Worm (Caenorhabditis elegans) whole organism, L1 larva: ENCODE results near the gene spe-36.

Source experiments
- C04F5.9 ChIP-seq: sonication (generic microtip); optimal IDR thresholded peaks from 2 replicates; lab custom pipeline; 2016; ENCODE audit warnings: missing genetic modification characterization, missing compliant biosample characterization
- C16A3.4 ChIP-seq: fragments of 150-350 bp; optimal IDR thresholded peaks from 2 replicates; lab custom pipeline; 2014; ENCODE audit warnings: missing biosample characterization, missing genetic modification characterization
- C34B4.2 ChIP-seq: sonication (generic microtip); optimal IDR thresholded peaks from 2 replicates; lab custom pipeline; 2017; ENCODE audit warnings: mild to moderate bottlenecking, missing genetic modification characterization, missing compliant biosample characterization
- F16B12.6 ChIP-seq: fragments of 150-350 bp; optimal IDR thresholded peaks from 2 replicates; lab custom pipeline; 2014; ENCODE audit warnings: missing biosample characterization, missing genetic modification characterization
- aha-1 ChIP-seq: fragments of 150-350 bp; optimal IDR thresholded peaks from 2 replicates; lab custom pipeline; 2014; ENCODE audit warnings: missing biosample characterization, missing genetic modification characterization
- alr-1 ChIP-seq: fragments of 200-800 bp; sonication (Bioruptor generic); optimal IDR thresholded peaks from 2 replicates; lab custom pipeline; 2018; ENCODE audit warnings: borderline replicate concordance, mild to moderate bottlenecking, missing genetic modification characterization, missing compliant biosample characterization
- aly-2 ChIP-seq: fragments of 150-350 bp; optimal IDR thresholded peaks from 2 replicates; lab custom pipeline; 2014; ENCODE audit warnings: missing biosample characterization, missing genetic modification characterization
- ama-1 ChIP-seq: fragments of 150-350 bp; optimal IDR thresholded peaks from 2 replicates; lab custom pipeline; 2014
- blmp-1 ChIP-seq: fragments of 150-350 bp; optimal IDR thresholded peaks from 2 replicates; lab custom pipeline; 2014; ENCODE audit warnings: missing biosample characterization, missing genetic modification characterization
- ceh-63 ChIP-seq: fragments of 200-800 bp; sonication (Bioruptor generic); optimal IDR thresholded peaks from 2 replicates; lab custom pipeline; 2018; ENCODE audit warnings: mild to moderate bottlenecking, missing genetic modification characterization, missing compliant biosample characterization
- ceh-88 ChIP-seq: fragments of 200-800 bp; sonication (Bioruptor generic); IDR thresholded peaks from 2 replicates; pipeline ENCODE4 v1.3.6; 2022; ENCODE audit warnings: missing genetic modification characterization, missing compliant biosample characterization
- dpl-1 ChIP-seq, 3 experiments: fragments of 150-350 bp in 2 of 3; sonication (generic microtip) in 1 of 3; optimal IDR thresholded peaks; 2 replicates each; lab custom pipeline; 2014 to 2017; ENCODE audit warnings: missing biosample characterization in 3 of 3, missing genetic modification characterization in 3 of 3, missing genetic modification reagents in 3 of 3
- dsc-1 ChIP-seq: sonication (generic microtip); optimal IDR thresholded peaks from 2 replicates; lab custom pipeline; 2016; ENCODE audit warnings: mild to moderate bottlenecking, missing genetic modification characterization, missing compliant biosample characterization
- efl-1 ChIP-seq, 4 experiments: fragments of 150-350 bp; optimal IDR thresholded peaks in 3 of 4; peaks in 1 of 4; 1 replicate in 1 of 4; 2 replicates in 3 of 4; lab custom pipeline; 2014; ENCODE audit warnings: missing biosample characterization in 2 of 4, missing genetic modification characterization in 2 of 4, missing genetic modification reagents in 2 of 4
- elt-3 ChIP-seq, 6 experiments: fragments of 150-350 bp in 1 of 6; sonication (generic microtip); optimal IDR thresholded peaks; 2 replicates each; lab custom pipeline; 2017 to 2018; ENCODE audit warnings: missing biosample characterization in 6 of 6, missing genetic modification characterization in 6 of 6, inconsistent platforms in 1 of 6
- ets-5 ChIP-seq: fragments of 200-800 bp; sonication (Bioruptor generic); IDR thresholded peaks from 2 replicates; pipeline ENCODE4 v1.3.6; 2022; ENCODE audit warnings: missing genetic modification characterization, missing compliant biosample characterization
- fkh-10 ChIP-seq: sonication (generic microtip); optimal IDR thresholded peaks from 2 replicates; lab custom pipeline; 2017; ENCODE audit warnings: missing biosample characterization, missing genetic modification reagents, missing genetic modification characterization
- fkh-4 ChIP-seq: sonication (generic microtip); optimal IDR thresholded peaks from 2 replicates; lab custom pipeline; 2016; ENCODE audit warnings: missing compliant biosample characterization, missing genetic modification characterization, borderline replicate concordance
- fos-1 ChIP-seq: fragments of 150-350 bp; optimal IDR thresholded peaks from 2 replicates; lab custom pipeline; 2014; ENCODE audit warnings: missing biosample characterization, missing genetic modification characterization
- hlh-17 ChIP-seq: fragments of 200-800 bp; sonication (Bioruptor generic); optimal IDR thresholded peaks from 2 replicates; lab custom pipeline; 2018; ENCODE audit warnings: missing genetic modification characterization, mild to moderate bottlenecking, missing compliant biosample characterization, moderate library complexity, borderline replicate concordance
- hlh-4 ChIP-seq: sonication (generic microtip); optimal IDR thresholded peaks from 2 replicates; lab custom pipeline; 2016; ENCODE audit warnings: mild to moderate bottlenecking, missing genetic modification characterization, missing compliant biosample characterization
- irx-1 ChIP-seq: sonication (generic microtip); optimal IDR thresholded peaks from 2 replicates; lab custom pipeline; 2016; ENCODE audit warnings: missing genetic modification characterization, missing compliant biosample characterization
- isw-1 ChIP-seq: fragments of 200-800 bp; sonication (Bioruptor generic); IDR thresholded peaks from 2 replicates; pipeline ENCODE4 v1.3.6; 2022; ENCODE audit warnings: missing genetic modification characterization, missing compliant biosample characterization
- jun-1 ChIP-seq: fragments of 150-350 bp; optimal IDR thresholded peaks from 2 replicates; lab custom pipeline; 2014; ENCODE audit warnings: missing biosample characterization, missing genetic modification reagents, missing genetic modification characterization
- lin-13 ChIP-seq: fragments of 150-350 bp; optimal IDR thresholded peaks from 2 replicates; lab custom pipeline; 2014; ENCODE audit warnings: missing biosample characterization, missing genetic modification reagents, missing genetic modification characterization
- lin-14 ChIP-seq: fragments of 200-800 bp; sonication (Bioruptor generic); optimal IDR thresholded peaks from 2 replicates; lab custom pipeline; 2018; ENCODE audit warnings: mild to moderate bottlenecking, missing genetic modification characterization, moderate library complexity, missing compliant biosample characterization
- lin-15B ChIP-seq: fragments of 150-350 bp; sonication (generic microtip); optimal IDR thresholded peaks from 3 replicates; lab custom pipeline; 2014; ENCODE audit warnings: missing biosample characterization, missing genetic modification characterization
- lir-3 ChIP-seq: sonication (generic microtip); optimal IDR thresholded peaks from 2 replicates; lab custom pipeline; 2016; ENCODE audit warnings: mild to moderate bottlenecking, missing genetic modification characterization, moderate library complexity, missing compliant biosample characterization; ENCODE audit not compliant: poor library complexity
- lsy-2 ChIP-seq, 2 experiments: fragments of 150-350 bp; optimal IDR thresholded peaks; 2 replicates each; lab custom pipeline; 2014; ENCODE audit warnings: missing biosample characterization in 2 of 2, missing genetic modification characterization in 2 of 2
- mdl-1 ChIP-seq, 2 experiments: fragments of 150-350 bp; optimal IDR thresholded peaks; 2 replicates each; lab custom pipeline; 2014 to 2017; ENCODE audit warnings: missing biosample characterization in 2 of 2, missing genetic modification characterization in 2 of 2, inconsistent platforms in 1 of 2
- nhr-237 ChIP-seq: fragments of 150-350 bp; optimal IDR thresholded peaks from 2 replicates; lab custom pipeline; 2014; ENCODE audit warnings: missing biosample characterization, missing genetic modification characterization
- nhr-47 ChIP-seq: sonication (generic microtip); optimal IDR thresholded peaks from 2 replicates; lab custom pipeline; 2016; ENCODE audit warnings: mild to moderate bottlenecking, missing genetic modification characterization, moderate library complexity, missing compliant biosample characterization
- nhr-76 ChIP-seq: sonication (generic microtip); optimal IDR thresholded peaks from 2 replicates; lab custom pipeline; 2017; ENCODE audit warnings: missing biosample characterization, missing genetic modification characterization
- nhr-77 ChIP-seq: fragments of 150-350 bp; optimal IDR thresholded peaks from 2 replicates; lab custom pipeline; 2014; ENCODE audit warnings: missing biosample characterization, missing genetic modification characterization
- nhr-84 ChIP-seq: sonication (generic microtip); optimal IDR thresholded peaks from 2 replicates; lab custom pipeline; 2017; ENCODE audit warnings: missing biosample characterization, missing genetic modification characterization
- nhr-90 ChIP-seq: sonication (generic microtip); optimal IDR thresholded peaks from 2 replicates; lab custom pipeline; 2016; ENCODE audit warnings: mild to moderate bottlenecking, missing genetic modification characterization, missing compliant biosample characterization; ENCODE audit not compliant: poor library complexity
- pag-3 ChIP-seq: sonication (generic microtip); optimal IDR thresholded peaks from 2 replicates; lab custom pipeline; 2017; ENCODE audit warnings: missing genetic modification characterization, mild to moderate bottlenecking, missing compliant biosample characterization, antibody characterized with exemption, borderline replicate concordance; ENCODE audit not compliant: insufficient read depth
- pqm-1 ChIP-seq: sonication (generic microtip); optimal IDR thresholded peaks from 3 replicates; lab custom pipeline; 2017; ENCODE audit warnings: missing biosample characterization, missing genetic modification characterization
- skn-1 ChIP-seq: fragments of 150-350 bp; optimal IDR thresholded peaks from 2 replicates; lab custom pipeline; 2014; ENCODE audit warnings: missing biosample characterization, missing genetic modification characterization
- snpc-4 ChIP-seq: fragments of 150-350 bp; optimal IDR thresholded peaks from 2 replicates; lab custom pipeline; 2014; ENCODE audit warnings: missing biosample characterization, missing genetic modification characterization
- sup-37 ChIP-seq: fragments of 200-800 bp; sonication (Bioruptor generic); optimal IDR thresholded peaks from 2 replicates; lab custom pipeline; 2018; ENCODE audit warnings: mild to moderate bottlenecking, missing genetic modification characterization, missing compliant biosample characterization
- swsn-7 ChIP-seq: sonication (generic microtip); optimal IDR thresholded peaks from 2 replicates; lab custom pipeline; 2016; ENCODE audit warnings: missing genetic modification characterization, missing compliant biosample characterization
- tbx-2 ChIP-seq: sonication (generic microtip); optimal IDR thresholded peaks from 2 replicates; lab custom pipeline; 2016; ENCODE audit warnings: missing genetic modification characterization, missing compliant biosample characterization
- unc-30 ChIP-seq: sonication (generic microtip); optimal IDR thresholded peaks from 2 replicates; lab custom pipeline; 2017; ENCODE audit warnings: missing biosample characterization, missing genetic modification characterization
- unc-86 ChIP-seq: sonication (generic microtip); optimal IDR thresholded peaks from 2 replicates; lab custom pipeline; 2016; ENCODE audit warnings: missing genetic modification characterization, missing compliant biosample characterization
- zag-1 ChIP-seq: fragments of 150-350 bp; optimal IDR thresholded peaks from 2 replicates; lab custom pipeline; 2014; ENCODE audit warnings: missing biosample characterization, missing genetic modification characterization
- ztf-11 ChIP-seq, 2 experiments: sonication (generic microtip); optimal IDR thresholded peaks; 2 replicates each; lab custom pipeline; 2016 to 2017; ENCODE audit warnings: missing genetic modification characterization in 2 of 2, missing biosample characterization in 1 of 2, missing compliant biosample characterization in 1 of 2
- ztf-4 ChIP-seq: fragments of 150-350 bp; optimal IDR thresholded peaks from 2 replicates; lab custom pipeline; 2014; ENCODE audit warnings: missing biosample characterization, missing genetic modification characterization

spe-36 gene

DNA sequence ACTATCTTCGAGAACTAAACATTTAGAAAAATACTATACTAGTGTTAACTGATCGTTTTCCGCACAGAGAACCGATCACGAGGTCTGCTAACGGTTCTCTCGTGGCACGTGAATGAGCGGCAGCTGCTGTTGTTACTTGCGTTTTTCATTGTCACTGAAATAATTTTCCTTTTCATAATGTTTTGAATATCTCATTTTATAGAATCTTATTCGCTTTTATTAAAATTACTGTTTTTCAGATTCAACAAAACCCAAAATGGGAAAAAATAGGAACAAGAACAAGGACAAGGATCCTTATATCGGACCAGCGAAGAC, 44.3 kb upstream of the spe-36 start, which contains the start of gene F58B3.6 (continued):
- TF ChIP-seq ceh-88 (GFP tag; lab: Robert Waterston, UW) (no peak), dpl-1 (GFP tag; optimal IDR thresholded peaks at IDR 0.05; lab: Kevin White, UChicago) (peak in 2 of 3 experiments; percentile 15 to 45), irx-1 (no peak), aha-1 (tag; lab: Kevin White, UChicago) (no peak), elt-3 (tag; optimal IDR thresholded peaks at IDR 0.05; lab: Kevin White, UChicago) (peak in 2 of 6 experiments; percentile 16 to 67), jun-1 (tag; lab: Kevin White, UChicago) (no peak), ztf-4 (tag; lab: Kevin White, UChicago) (peak; percentile 66), pqm-1 (tag; lab: Kevin White, UChicago) (no peak), ets-5 (GFP tag; lab: Robert Waterston, UW) (no peak), nhr-47 (tag; lab: Kevin White, UChicago) (no peak), snpc-4 (tag; lab: Kevin White, UChicago) (no peak), ceh-63 (GFP tag; lab: Kevin White, UChicago) (no peak), alr-1 (no peak), mdl-1 (tag; optimal IDR thresholded peaks at IDR 0.05; lab: Kevin White, UChicago) (peak in 1 of 2 experiments; percentile 91), hlh-4 (tag; lab: Kevin White, UChicago) (no peak), unc-30 (tag; lab: Kevin White, UChicago) (no peak), swsn-7 (tag; lab: Kevin White, UChicago) (peak; percentile 6), C16A3.4 (peak; percentile 53), nhr-237 (no peak), lin-15B (tag; lab: Kevin White, UChicago) (no peak), nhr-77 (tag; lab: Kevin White, UChicago) (no peak), blmp-1 (tag; lab: Kevin White, UChicago) (peak; percentile 76), aly-2 (tag; lab: Kevin White, UChicago) (no peak), unc-86 (tag; lab: Kevin White, UChicago) (no peak), lsy-2 (tag; optimal IDR thresholded peaks at IDR 0.05; lab: Kevin White, UChicago) (peak; percentile 26 to 65), ztf-11 (tag; optimal IDR thresholded peaks at IDR 0.05; lab: Kevin White, UChicago) (no peak), isw-1 (GFP tag; lab: Robert Waterston, UW) (no peak), nhr-84 (tag; lab: Kevin White, UChicago) (no peak), nhr-76 (tag; lab: Kevin White, UChicago) (no peak), tbx-2 (tag; lab: Kevin White, UChicago) (peak; percentile 16), C34B4.2 (tag; lab: Kevin White, UChicago) (no peak), lir-3 (tag; lab: Kevin White, UChicago) (peak; percentile 54), nhr-90 (tag; lab: Kevin White, UChicago) (peak; percentile 30), fkh-10 (no peak), fkh-4 (tag; lab: Kevin White, UChicago) (no peak), dsc-1 (no peak), zag-1 (tag; lab: Kevin White, UChicago) (no peak), efl-1 (optimal IDR thresholded peaks at IDR 0.05; lab: Kevin White, UChicago) (peak in 1 of 2 experiments; percentile 33), efl-1 (GFP tag; optimal IDR thresholded peaks at IDR 0.05 in 1 of 2; lab: Kevin White, UChicago) (peak; percentile 7 to 39), skn-1 (tag; lab: Kevin White, UChicago) (no peak)

DNA sequence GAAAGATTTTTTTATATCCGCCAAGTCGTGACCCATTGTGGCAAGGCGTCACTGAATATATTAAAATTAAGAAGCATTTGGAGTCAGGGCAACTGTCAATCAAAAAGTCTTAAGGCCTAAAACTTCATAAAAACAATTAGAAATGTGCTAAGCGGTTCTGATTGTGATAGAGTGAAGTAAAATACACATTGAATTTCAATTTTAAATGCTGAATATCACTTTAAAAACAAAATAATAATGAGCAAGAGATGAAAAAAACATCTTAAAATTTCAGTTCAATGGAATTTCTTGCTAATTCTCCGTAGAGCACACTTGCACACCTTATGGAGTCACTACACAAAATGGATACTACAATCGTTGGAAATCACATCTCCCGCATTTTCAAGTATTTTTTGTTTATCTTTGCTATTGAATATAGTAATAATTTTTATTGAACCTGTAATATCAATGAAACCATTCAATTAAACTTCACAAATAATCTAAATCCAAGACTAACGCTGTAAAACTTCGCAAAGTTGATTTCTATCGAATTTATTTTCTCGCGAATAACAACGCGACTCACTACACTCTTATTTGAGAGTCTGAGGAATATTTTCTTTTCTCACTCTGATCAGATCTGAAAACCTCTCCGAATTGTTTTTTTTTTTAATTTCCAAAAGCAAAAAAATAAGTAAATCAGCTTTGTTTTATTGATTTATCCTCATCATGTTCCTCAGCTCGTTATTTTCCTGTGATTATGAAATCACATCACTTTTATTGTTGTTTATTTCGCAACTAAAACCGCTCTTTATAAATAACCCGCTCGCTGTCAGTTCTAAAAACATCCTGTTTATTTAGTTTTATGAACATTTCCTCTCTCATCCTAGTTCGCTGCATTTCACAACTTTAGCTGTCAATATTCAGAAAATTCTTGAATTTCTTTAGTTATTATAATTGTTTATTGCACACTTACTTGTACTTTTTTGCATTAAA, 43.7 kb upstream of the spe-36 start, which contains the start of gene mars-1:
Gene mars-1, minus strand, starts transcription at position 51 of the 972 bp plus-strand sequence.
- TF ChIP-seq fos-1 (tag; lab: Kevin White, UChicago) (no peak), lin-13 (GFP tag; lab: Kevin White, UChicago) (peak; percentile 30), hlh-17 (no peak), nhr-77 (tag; lab: Kevin White, UChicago) (peak; percentile 74), irx-1 (peak; percentile 64), lin-14 (GFP tag; lab: Kevin White, UChicago) (peak; percentile 84), C04F5.9 (tag; lab: Kevin White, UChicago) (peak; percentile 62), F16B12.6 (tag; lab: Kevin White, UChicago) (peak; percentile 19), sup-37 (GFP tag; lab: Kevin White, UChicago) (no peak), skn-1 (tag; lab: Kevin White, UChicago) (peak; percentile 34), pag-3 (tag; lab: Kevin White, UChicago) (no peak), ztf-11 (tag; optimal IDR thresholded peaks at IDR 0.05; lab: Kevin White, UChicago) (peak in 1 of 2 experiments; percentile 60), efl-1 (optimal IDR thresholded peaks at IDR 0.05; lab: Kevin White, UChicago) (peak; percentile 70 to 72), efl-1 (GFP tag; optimal IDR thresholded peaks at IDR 0.05 in 1 of 2; lab: Kevin White, UChicago) (peak; percentile 58 to 89), snpc-4 (tag; lab: Kevin White, UChicago) (peak; percentile 17), nhr-84 (tag; lab: Kevin White, UChicago) (no peak), pqm-1 (tag; lab: Kevin White, UChicago) (no peak), nhr-47 (tag; lab: Kevin White, UChicago) (peak; percentile 82), unc-86 (tag; lab: Kevin White, UChicago) (peak; percentile 56), ama-1 (lab: Kevin White, UChicago) (no peak)
